4 fruit fly cellular contexts compared by ENCODE assay signal in genomic region chrX:7315925-7316650, dm6.
TF ChIP-seq lines count a peak whose summit lies in the region.

No protein-coding gene starts in this region.

- no peak for TF ChIP-seq CTCF in whole organism, embryonic (GFP tag; optimal IDR thresholded peaks at IDR 0.05; lab: Kevin White, UChicago)

TF ChIP-seq in whole organism, adult, 20 proteins besides CTCF, POLR2A, EP300 and RAD21:
- TF ChIP-seq CG7045 (GFP tag; optimal IDR thresholded peaks at IDR 0.05; lab: Kevin White, UChicago) = no peak
- peak; percentile 54 for TF ChIP-seq cic (GFP tag; optimal IDR thresholded peaks at IDR 0.05; lab: Kevin White, UChicago)

TF ChIP-seq in whole organism, embryonic, 481 proteins besides CTCF, POLR2A, EP300 and RAD21:
- TF ChIP-seq sd (tag; optimal IDR thresholded peaks at IDR 0.05; lab: Kevin White, UChicago) (peak; percentile 71), chinmo (GFP tag; IDR thresholded peaks at IDR 0.05; lab: Robert Waterston, UW; ENCODE audit: partially characterized antibody) (0 out of 4 replicates have a peak, but pooled peaks have one; percentile 46), trh (GFP tag; optimal IDR thresholded peaks at IDR 0.05; lab: Kevin White, UChicago) (no peak), cg (GFP tag; optimal IDR thresholded peaks at IDR 0.05; lab: Kevin White, UChicago) (peak; percentile 31), sens-2 (GFP tag; IDR thresholded peaks at IDR 0.05; lab: Robert Waterston, UW) (0 out of 2 replicates have a peak, but pooled peaks have one; percentile 8), CG2199 (GFP tag; IDR thresholded peaks at IDR 0.05; lab: Robert Waterston, UW) (peak; percentile 46; the same call in 1 of the 3 replicates), CG4617 (GFP tag; optimal IDR thresholded peaks at IDR 0.05; lab: Kevin White, UChicago; ENCODE audit: borderline replicate concordance) (no peak), Med (GFP tag; lab: Kevin White, UChicago) (peak; percentile 50), exex (tag; optimal IDR thresholded peaks at IDR 0.05; lab: Kevin White, UChicago) (peak; percentile 91), grn (GFP tag; optimal IDR thresholded peaks at IDR 0.05; lab: Kevin White, UChicago) (peak; percentile 82), corto (GFP tag; optimal IDR thresholded peaks at IDR 0.05; lab: Kevin White, UChicago) (no peak), CG11723 (GFP tag; optimal IDR thresholded peaks at IDR 0.05; lab: Kevin White, UChicago) (no peak), pfk (GFP tag; optimal IDR thresholded peaks at IDR 0.05; lab: Kevin White, UChicago) (peak; percentile 89), sug (tag; optimal IDR thresholded peaks at IDR 0.05; lab: Kevin White, UChicago) (peak; percentile 83), CG15479 (GFP tag; optimal IDR thresholded peaks at IDR 0.05; lab: Kevin White, UChicago) (peak; percentile 30), hkb (optimal IDR thresholded peaks at IDR 0.05; lab: Kevin White, UChicago) (no peak), hkb (GFP tag; IDR thresholded peaks at IDR 0.05; lab: Robert Waterston, UW) (no peak)

TF ChIP-seq in whole organism, prepupa, 60 proteins besides CTCF, POLR2A, EP300 and RAD21:
- TF ChIP-seq esn (GFP tag; optimal IDR thresholded peaks at IDR 0.05; lab: Kevin White, UChicago) (no peak), CG1621 (tag; optimal IDR thresholded peaks at IDR 0.05; lab: Kevin White, UChicago) (no peak), Eip78C (GFP tag; lab: Kevin White, UChicago) (peak; percentile 21), svp (GFP tag; lab: Kevin White, UChicago) (peak; percentile 48), dac (GFP tag; optimal IDR thresholded peaks at IDR 0.05; lab: Kevin White, UChicago) (no peak)

TF ChIP-seq in whole organism, wandering third instar larva, 38 proteins besides CTCF, POLR2A, EP300 and RAD21:
- TF ChIP-seq Jra (GFP tag; optimal IDR thresholded peaks at IDR 0.05; lab: Kevin White, UChicago) (no peak), Mio (GFP tag; optimal IDR thresholded peaks at IDR 0.05; lab: Kevin White, UChicago) (no peak), Hnf4 (GFP tag; optimal IDR thresholded peaks at IDR 0.05; lab: Kevin White, UChicago) (no peak), tai (GFP tag; optimal IDR thresholded peaks at IDR 0.05; lab: Kevin White, UChicago) (no peak), CG32264 (GFP tag; optimal IDR thresholded peaks at IDR 0.05; lab: Kevin White, UChicago) (no peak), br (GFP tag; optimal IDR thresholded peaks at IDR 0.05; lab: Kevin White, UChicago) (no peak), Rel (GFP tag; optimal IDR thresholded peaks at IDR 0.05; lab: Kevin White, UChicago) (no peak), Rel (tag; optimal IDR thresholded peaks at IDR 0.05; lab: Kevin White, UChicago) (peak; percentile 8), OdsH (GFP tag; optimal IDR thresholded peaks at IDR 0.05; lab: Kevin White, UChicago) (no peak)
